Worm (Caenorhabditis elegans) whole organism, late embryonic: ENCODE results near the gene bcl-7.

Source experiments
- ahr-1 ChIP-seq: sonication (generic microtip); optimal IDR thresholded peaks from 2 replicates; lab custom pipeline; 2016; ENCODE audit warnings: missing genetic modification characterization, missing compliant biosample characterization
- odd-2 ChIP-seq: sonication (generic microtip); optimal IDR thresholded peaks from 2 replicates; lab custom pipeline; 2017; ENCODE audit warnings: antibody characterized with exemption, mild to moderate bottlenecking, missing genetic modification characterization, missing compliant biosample characterization
- tbx-2 ChIP-seq: sonication (generic microtip); optimal IDR thresholded peaks from 2 replicates; lab custom pipeline; 2016; ENCODE audit warnings: missing genetic modification characterization, missing compliant biosample characterization
- unc-42 ChIP-seq: sonication (generic microtip); optimal IDR thresholded peaks from 2 replicates; lab custom pipeline; 2016; ENCODE audit warnings: missing genotype, missing genetic modification characterization, missing compliant biosample characterization

ce11 chrIII:5898631-5899030, 27.3 kb upstream of the bcl-7 start:
- TF ChIP-seq tbx-2 (tag; lab: Kevin White, UChicago) (no peak), odd-2 (no peak), unc-42 (tag; lab: Kevin White, UChicago) (no peak), ahr-1 (tag; lab: Kevin White, UChicago) (no peak)
